Worm (Caenorhabditis elegans) whole organism, L4 larva: ENCODE measurements around the gene Y50D4A.6.

Source experiments
- D1046.2 ChIP-seq: fragments of 200-800 bp; sonication (Bioruptor generic); IDR thresholded peaks from 2 replicates; pipeline ENCODE4 v1.3.6; 2022; ENCODE audit warnings: missing genetic modification characterization, missing compliant biosample characterization
- T26A8.4 ChIP-seq: fragments of 200-800 bp; sonication (Bioruptor generic); IDR thresholded peaks from 2 replicates; pipeline ENCODE4 v1.3.6; 2022; ENCODE audit warnings: missing genetic modification characterization, missing compliant biosample characterization
- ZK546.5 ChIP-seq, 2 experiments: sonication (generic microtip); optimal IDR thresholded peaks; 2 replicates each; lab custom pipeline; 2017; ENCODE audit warnings: missing biosample characterization in 2 of 2, missing genetic modification characterization in 2 of 2
- aha-1 ChIP-seq: fragments of 150-350 bp; peaks from one replicate; lab custom pipeline; 2014; ENCODE audit warnings: missing biosample characterization, missing genetic modification characterization
- ama-1 ChIP-seq: fragments of 150-350 bp; optimal IDR thresholded peaks from 2 replicates; lab custom pipeline; 2014; ENCODE audit warnings: inconsistent platforms, mixed read lengths
- attf-4 ChIP-seq: sonication (generic microtip); optimal IDR thresholded peaks from 3 replicates; lab custom pipeline; 2017; ENCODE audit warnings: missing biosample characterization, missing genetic modification characterization
- ceh-32 ChIP-seq: sonication (generic microtip); optimal IDR thresholded peaks from 2 replicates; lab custom pipeline; 2016; ENCODE audit warnings: mild to moderate bottlenecking, missing genetic modification characterization, missing compliant biosample characterization; ENCODE audit not compliant: poor library complexity
- daf-16 ChIP-seq, 3 experiments: sonication (generic microtip); optimal IDR thresholded peaks; 2 replicates each; lab custom pipeline; 2016 to 2017; ENCODE audit warnings: missing genetic modification characterization in 3 of 3, missing genetic modification reagents in 3 of 3, mild to moderate bottlenecking in 2 of 3, missing compliant biosample characterization in 2 of 3, missing biosample characterization in 1 of 3, moderate library complexity in 1 of 3
- daf-19 ChIP-seq: fragments of 200-800 bp; sonication (Bioruptor generic); conservative IDR thresholded peaks from 2 replicates; pipeline ENCODE4 v1.3.6; 2022; ENCODE audit warnings: missing genetic modification characterization, missing compliant biosample characterization
- daf-8 ChIP-seq: fragments of 200-800 bp; sonication (Bioruptor generic); IDR thresholded peaks from 2 replicates; pipeline ENCODE4 v1.3.6; 2022; ENCODE audit warnings: missing genetic modification characterization, missing compliant biosample characterization
- dmd-6 ChIP-seq: fragments of 200-800 bp; sonication (Bioruptor generic); IDR thresholded peaks from 2 replicates; pipeline ENCODE4 v1.3.6; 2022; ENCODE audit warnings: missing genetic modification reagents, missing genetic modification characterization, missing compliant biosample characterization
- duxl-1 ChIP-seq: sonication (generic microtip); optimal IDR thresholded peaks from 2 replicates; lab custom pipeline; 2016; ENCODE audit warnings: mild to moderate bottlenecking, missing genetic modification characterization, moderate library complexity, missing compliant biosample characterization; ENCODE audit not compliant: poor library complexity
- egl-27 ChIP-seq: sonication (generic microtip); optimal IDR thresholded peaks from 3 replicates; lab custom pipeline; 2017; ENCODE audit warnings: missing biosample characterization, missing genetic modification reagents, missing genetic modification characterization
- egl-43 ChIP-seq: fragments of 200-800 bp; sonication (Bioruptor generic); IDR thresholded peaks from 2 replicates; pipeline ENCODE4 v1.3.6; 2022; ENCODE audit warnings: missing genetic modification reagents, missing genetic modification characterization, missing compliant biosample characterization
- hlh-11 ChIP-seq: fragments of 200-800 bp; sonication (Bioruptor generic); optimal IDR thresholded peaks from 2 replicates; lab custom pipeline; 2018; ENCODE audit warnings: mild to moderate bottlenecking, missing genetic modification characterization, missing compliant biosample characterization
- lsy-2 ChIP-seq, 2 experiments: fragments of 150-350 bp in 1 of 2; sonication (generic microtip) in 1 of 2; optimal IDR thresholded peaks; 2 replicates each; lab custom pipeline; 2014 to 2017; ENCODE audit warnings: missing biosample characterization in 2 of 2, missing genetic modification characterization in 2 of 2
- mdl-1 ChIP-seq, 2 experiments: fragments of 150-350 bp in 1 of 2; sonication (generic microtip) in 1 of 2; optimal IDR thresholded peaks; 2 replicates each; lab custom pipeline; 2014 to 2017; ENCODE audit warnings: missing biosample characterization in 2 of 2, missing genetic modification characterization in 2 of 2
- mdt-29 ChIP-seq: fragments of 200-800 bp; sonication (Bioruptor generic); IDR thresholded peaks from 2 replicates; pipeline ENCODE4 v1.3.6; 2022; ENCODE audit warnings: missing genetic modification reagents, missing genetic modification characterization, missing compliant biosample characterization
- mxl-2 ChIP-seq: fragments of 200-800 bp; sonication (Bioruptor generic); conservative IDR thresholded peaks from 2 replicates; pipeline ENCODE4 v1.3.6; 2022; ENCODE audit warnings: missing genetic modification reagents, missing genetic modification characterization, missing compliant biosample characterization
- nhr-11 ChIP-seq: fragments of 150-350 bp; optimal IDR thresholded peaks from 2 replicates; lab custom pipeline; 2014; ENCODE audit warnings: missing biosample characterization, missing genetic modification characterization
- nhr-6 ChIP-seq: fragments of 150-350 bp; optimal IDR thresholded peaks from 2 replicates; lab custom pipeline; 2014; ENCODE audit warnings: missing biosample characterization, missing genetic modification characterization
- nhr-76 ChIP-seq: fragments of 150-350 bp; optimal IDR thresholded peaks from 2 replicates; lab custom pipeline; 2014; ENCODE audit warnings: missing biosample characterization, missing genetic modification characterization
- nhr-77 ChIP-seq: fragments of 150-350 bp; optimal IDR thresholded peaks from 2 replicates; lab custom pipeline; 2014; ENCODE audit warnings: missing biosample characterization, missing genetic modification characterization
- php-3 ChIP-seq: fragments of 200-800 bp; sonication (Bioruptor generic); IDR thresholded peaks from 2 replicates; pipeline ENCODE4 v1.3.6; 2022; ENCODE audit warnings: missing genetic modification reagents, missing genetic modification characterization, missing compliant biosample characterization
- pqm-1 ChIP-seq: sonication (generic microtip); optimal IDR thresholded peaks from 2 replicates; lab custom pipeline; 2017; ENCODE audit warnings: missing biosample characterization, missing genetic modification characterization
- saeg-2 ChIP-seq: fragments of 200-800 bp; sonication (Bioruptor generic); IDR thresholded peaks from 2 replicates; pipeline ENCODE4 v1.3.6; 2022; ENCODE audit warnings: missing genetic modification reagents, missing genetic modification characterization, missing compliant biosample characterization
- set-16 ChIP-seq: fragments of 200-800 bp; sonication (Bioruptor generic); IDR thresholded peaks from 2 replicates; pipeline ENCODE4 v1.3.6; 2022; ENCODE audit warnings: missing genetic modification reagents, missing genetic modification characterization, missing compliant biosample characterization
- tra-1 ChIP-seq: fragments of 200-800 bp; sonication (Bioruptor generic); IDR thresholded peaks from 2 replicates; pipeline ENCODE4 v1.3.6; 2022; ENCODE audit warnings: missing genetic modification reagents, missing genetic modification characterization, missing compliant biosample characterization
- unc-130 ChIP-seq: sonication (generic microtip); optimal IDR thresholded peaks from 2 replicates; lab custom pipeline; 2016; ENCODE audit warnings: missing genetic modification reagents, missing genetic modification characterization, missing compliant biosample characterization
- unc-62 ChIP-seq, 3 experiments: fragments of 150-350 bp in 1 of 3; sonication (generic microtip); optimal IDR thresholded peaks in 2 of 3; peaks in 1 of 3; 1 replicate in 1 of 3; 2 replicates in 2 of 3; lab custom pipeline; 2014 to 2017; ENCODE audit warnings: missing biosample characterization in 3 of 3, missing genetic modification characterization in 3 of 3, missing genetic modification reagents in 3 of 3, missing genotype in 1 of 3
- zfp-3 ChIP-seq: fragments of 200-800 bp; sonication (Bioruptor generic); conservative IDR thresholded peaks from 2 replicates; pipeline ENCODE4 v1.3.6; 2022; ENCODE audit warnings: missing genetic modification reagents, missing genetic modification characterization, missing compliant biosample characterization

Y50D4A.6 gene

DNA sequence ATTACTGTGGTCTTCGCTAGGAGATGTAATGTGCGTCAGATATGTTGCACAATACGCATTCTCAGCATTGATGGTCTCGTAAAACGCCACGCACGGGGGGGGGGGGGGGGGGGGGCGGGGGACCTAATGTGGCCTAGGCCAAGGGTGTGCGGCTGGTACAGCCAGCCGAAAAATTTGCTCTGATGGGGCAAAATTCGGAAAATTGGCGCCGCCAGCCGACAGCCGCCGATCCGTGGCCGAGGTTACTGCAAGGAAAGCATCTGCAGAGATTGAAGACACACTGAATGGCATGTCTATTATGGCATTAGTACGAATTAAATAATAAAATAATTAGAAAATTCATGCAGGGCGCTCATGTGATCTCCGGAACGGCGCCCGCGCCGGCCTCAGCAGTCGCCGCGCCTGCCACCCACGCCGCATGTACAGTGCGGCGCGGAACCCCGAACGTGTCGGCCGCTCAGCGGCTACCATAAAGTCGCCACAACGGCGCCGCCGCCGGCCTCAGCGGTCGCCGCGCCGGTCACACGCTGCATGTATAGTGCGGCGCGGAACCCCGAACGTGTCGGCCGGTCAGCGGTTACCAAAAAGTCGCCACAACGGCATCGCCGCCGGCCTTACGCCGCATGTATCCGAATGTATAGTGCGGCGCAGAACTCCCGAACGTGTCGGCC is at the start of gene Y50D4A.6:
Gene Y50D4A.6 (minus strand): TSS at position 51 of the 671 bp plus-strand sequence.
- peak; percentile 61; the same call in 1 of the 2 replicates for TF ChIP-seq egl-43
- peak; percentile 96 for TF ChIP-seq set-16 (GFP tag; lab: Robert Waterston, UW)
- no peak for TF ChIP-seq mdt-29 (GFP tag; lab: Robert Waterston, UW)

ce11 chrV:1244021-1244708 is 45.1 kb upstream of the Y50D4A.6 start:
- TF ChIP-seq mxl-2 (GFP tag; lab: Robert Waterston, UW) (no peak), lsy-2 (tag; optimal IDR thresholded peaks at IDR 0.05; lab: Kevin White, UChicago) (no peak), saeg-2 (GFP tag; lab: Robert Waterston, UW) (no peak), zfp-3 (no peak), unc-62 (GFP tag; optimal IDR thresholded peaks at IDR 0.05 in 1 of 2; lab: Kevin White, UChicago) (peak in 1 of 2 experiments; percentile 53), unc-62 (tag; optimal IDR thresholded peaks at IDR 0.05; lab: Kevin White, UChicago) (no peak), mdl-1 (tag; optimal IDR thresholded peaks at IDR 0.05; lab: Kevin White, UChicago) (no peak), attf-4 (tag; lab: Kevin White, UChicago) (no peak), ZK546.5 (tag; optimal IDR thresholded peaks at IDR 0.05; lab: Kevin White, UChicago) (no peak), ama-1 (lab: Kevin White, UChicago) (no peak)
- TF ChIP-seq, all 104 proteins: peak for 1

ce11 chrV:1243011-1243410 is 43.9 kb upstream of the Y50D4A.6 start:
- TF ChIP-seq egl-27 (tag; lab: Kevin White, UChicago) = no peak
- TF ChIP-seq nhr-11 (tag; lab: Kevin White, UChicago) = peak; percentile 13
- TF ChIP-seq daf-16 (GFP tag; optimal IDR thresholded peaks at IDR 0.05; lab: Kevin White, UChicago) = peak in 1 of 2 experiments; percentile 24
- TF ChIP-seq daf-16 (tag; optimal IDR thresholded peaks at IDR 0.05; lab: Kevin White, UChicago) = no peak

DNA sequence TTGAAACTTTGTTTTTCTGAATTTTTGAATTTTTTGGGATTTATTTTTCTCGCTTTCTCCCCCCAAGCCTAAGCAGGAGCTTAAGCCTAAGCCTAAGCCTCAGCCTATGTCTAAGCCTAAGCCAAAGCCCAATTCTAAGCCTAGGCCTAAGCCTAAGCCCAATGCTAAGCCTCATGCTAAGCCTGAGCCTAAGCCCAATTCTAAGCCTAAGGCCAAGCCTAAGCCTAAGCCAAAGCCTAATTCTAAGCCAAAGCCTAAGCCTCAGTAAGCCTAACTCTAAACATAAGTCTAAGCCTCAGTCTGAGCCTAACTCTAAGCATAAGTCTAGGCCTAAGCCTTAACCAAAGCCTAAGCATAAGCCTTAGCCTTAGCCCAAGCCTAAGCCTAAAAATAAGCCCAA is 43.4 kb upstream of the Y50D4A.6 start:
- TF ChIP-seq D1046.2 (GFP tag; lab: Robert Waterston, UW) (no peak), daf-8 (GFP tag; lab: Robert Waterston, UW) (no peak), aha-1 (tag; lab: Kevin White, UChicago) (peak; percentile 66), nhr-6 (no peak), dmd-6 (GFP tag; lab: Robert Waterston, UW) (no peak), nhr-76 (tag; lab: Kevin White, UChicago) (no peak)

ce11 chrV:1236333-1237068 is 37.4 kb upstream of the Y50D4A.6 start:
- TF ChIP-seq daf-19 (GFP tag; lab: Robert Waterston, UW) (no peak), unc-62 (GFP tag; optimal IDR thresholded peaks at IDR 0.05 in 1 of 2; lab: Kevin White, UChicago) (peak in 1 of 2 experiments; percentile 61), unc-62 (tag; optimal IDR thresholded peaks at IDR 0.05; lab: Kevin White, UChicago) (no peak), ZK546.5 (tag; optimal IDR thresholded peaks at IDR 0.05; lab: Kevin White, UChicago) (no peak)
- TF ChIP-seq, all 104 proteins: peak for 1

- TF ChIP-seq nhr-77 (tag; lab: Kevin White, UChicago) (no peak), tra-1 (GFP tag; lab: Robert Waterston, UW) (no peak), hlh-11 (no peak), unc-130 (GFP tag; lab: Kevin White, UChicago) (no peak), pqm-1 (tag; lab: Kevin White, UChicago) (no peak), T26A8.4 (GFP tag; lab: Robert Waterston, UW) (no peak), ceh-32 (tag; lab: Kevin White, UChicago) (no peak), D1046.2 (GFP tag; lab: Robert Waterston, UW) (no peak), duxl-1 (tag; lab: Kevin White, UChicago) (no peak), php-3 (GFP tag; lab: Robert Waterston, UW) (no peak), mxl-2 (GFP tag; lab: Robert Waterston, UW) (no peak)
Measured at ce11 chrV:1235355-1235754, 36.3 kb upstream of the Y50D4A.6 start, which contains the start of gene madd-2. Gene madd-2 (minus strand): TSS chrV:1235455.
